Worm (Caenorhabditis elegans): ENCODE results near the gene D1086.21.

The D1086.21 gene

ce11 chrV:14027384-14027783 is 37.1 kb upstream of the D1086.21 start, which contains the start of gene T08G5.3:
TSS of gene T08G5.3 (minus strand) at chrV:14027484.
- TF ChIP-seq pqm-1 (tag; optimal IDR thresholded peaks at IDR 0.05) (no peak), jun-1 (tag; optimal IDR thresholded peaks at IDR 0.05) (no peak), ceh-9 (tag; optimal IDR thresholded peaks at IDR 0.05) (no peak), eor-1 (tag; optimal IDR thresholded peaks at IDR 0.05) (no peak), ama-1 (optimal IDR thresholded peaks at IDR 0.05) (no peak), R02D3.7 (tag; optimal IDR thresholded peaks at IDR 0.05) (no peak), nhr-23 (tag; optimal IDR thresholded peaks at IDR 0.05) (no peak), unc-62 (GFP tag; optimal IDR thresholded peaks at IDR 0.05) (no peak), lsy-12 (tag; optimal IDR thresholded peaks at IDR 0.05) (no peak), mml-1 (tag; optimal IDR thresholded peaks at IDR 0.05) (no peak), ztf-4 (tag; optimal IDR thresholded peaks at IDR 0.05) (no peak), nhr-77 (tag; optimal IDR thresholded peaks at IDR 0.05) (no peak), fos-1 (tag; optimal IDR thresholded peaks at IDR 0.05) (no peak), nhr-12 (tag; optimal IDR thresholded peaks at IDR 0.05) (no peak), nhr-76 (tag; optimal IDR thresholded peaks at IDR 0.05) (no peak)

DNA sequence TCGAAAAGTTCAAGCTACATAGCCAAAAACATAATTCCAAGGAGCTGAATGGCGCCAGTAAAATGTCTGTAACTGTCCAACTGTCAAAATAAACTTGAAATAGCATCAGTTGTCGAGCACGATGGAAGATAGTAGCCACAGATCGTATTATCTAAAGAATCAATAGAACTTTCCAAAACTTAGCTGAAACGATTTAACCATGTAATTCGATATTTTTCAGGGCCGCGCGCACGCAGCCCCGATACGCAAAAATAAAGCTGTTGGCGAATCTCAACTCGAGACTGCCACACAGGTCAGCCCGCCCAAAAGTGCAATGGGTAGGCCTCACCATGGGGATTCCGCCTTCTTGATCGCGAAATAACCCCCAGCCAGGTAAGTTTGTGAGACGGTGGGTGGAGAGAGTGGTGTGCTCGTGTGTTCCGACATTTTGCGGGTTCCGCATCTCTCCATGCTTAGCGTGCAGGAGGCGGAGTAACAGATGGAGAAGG is 36.2 kb upstream of the D1086.21 start:
- TF ChIP-seq ceh-28 (tag; optimal IDR thresholded peaks at IDR 0.05) (peak; percentile 37), nhr-77 (tag; optimal IDR thresholded peaks at IDR 0.05) (peak; percentile 23), lin-15B (tag; optimal IDR thresholded peaks at IDR 0.05) (peak; percentile 22), nhr-23 (tag; optimal IDR thresholded peaks at IDR 0.05) (peak; percentile 14), snpc-4 (tag; optimal IDR thresholded peaks at IDR 0.05) (peak; percentile 94), ama-1 (optimal IDR thresholded peaks at IDR 0.05) (peak; percentile 94), tbx-2 (tag; optimal IDR thresholded peaks at IDR 0.05) (peak; percentile 40), nfya-1 (tag; optimal IDR thresholded peaks at IDR 0.05; ENCODE audit: insufficient read depth) (peak; percentile 28), nhr-11 (tag; optimal IDR thresholded peaks at IDR 0.05) (no peak), R02D3.7 (tag; optimal IDR thresholded peaks at IDR 0.05) (peak; percentile 21), elt-2 (tag; optimal IDR thresholded peaks at IDR 0.05) (peak; percentile 61), nhr-43 (tag; optimal IDR thresholded peaks at IDR 0.05; ENCODE audit: poor library complexity, severe bottlenecking) (peak; percentile 78), elt-3 (tag; optimal IDR thresholded peaks at IDR 0.05) (no peak), pqm-1 (tag; optimal IDR thresholded peaks at IDR 0.05) (peak; percentile 24), skn-1 (tag; optimal IDR thresholded peaks at IDR 0.05) (no peak), lsy-12 (tag; optimal IDR thresholded peaks at IDR 0.05) (peak; percentile 71)

ce11 chrV:14033649-14034048 is 30.9 kb upstream of the D1086.21 start, which contains the start of gene ins-10:
TSS of gene ins-10 (plus strand) at chrV:14033949.
- no peak for TF ChIP-seq egl-5 (tag; optimal IDR thresholded peaks at IDR 0.05)
- no peak for TF ChIP-seq fkh-10 (GFP tag; optimal IDR thresholded peaks at IDR 0.05)
- TF ChIP-seq ceh-28 (tag; optimal IDR thresholded peaks at IDR 0.05) = no peak
- TF ChIP-seq nhr-23 (tag; optimal IDR thresholded peaks at IDR 0.05) = no peak
- no peak for TF ChIP-seq egl-27 (tag; optimal IDR thresholded peaks at IDR 0.05)
- TF ChIP-seq zag-1 (tag; optimal IDR thresholded peaks at IDR 0.05) = no peak
- TF ChIP-seq elt-1 (tag; optimal IDR thresholded peaks at IDR 0.05) = no peak
- TF ChIP-seq pha-4 (tag; optimal IDR thresholded peaks at IDR 0.05) = no peak
- TF ChIP-seq ceh-9 (tag; optimal IDR thresholded peaks at IDR 0.05) = no peak
- TF ChIP-seq R02D3.7 (tag; optimal IDR thresholded peaks at IDR 0.05) = no peak
- no peak for TF ChIP-seq eor-1 (tag; optimal IDR thresholded peaks at IDR 0.05)
- TF ChIP-seq ztf-4 (tag; optimal IDR thresholded peaks at IDR 0.05) = no peak
- TF ChIP-seq nhr-25 (tag; optimal IDR thresholded peaks at IDR 0.05) = no peak
- TF ChIP-seq skn-1 (tag; optimal IDR thresholded peaks at IDR 0.05) = no peak

DNA sequence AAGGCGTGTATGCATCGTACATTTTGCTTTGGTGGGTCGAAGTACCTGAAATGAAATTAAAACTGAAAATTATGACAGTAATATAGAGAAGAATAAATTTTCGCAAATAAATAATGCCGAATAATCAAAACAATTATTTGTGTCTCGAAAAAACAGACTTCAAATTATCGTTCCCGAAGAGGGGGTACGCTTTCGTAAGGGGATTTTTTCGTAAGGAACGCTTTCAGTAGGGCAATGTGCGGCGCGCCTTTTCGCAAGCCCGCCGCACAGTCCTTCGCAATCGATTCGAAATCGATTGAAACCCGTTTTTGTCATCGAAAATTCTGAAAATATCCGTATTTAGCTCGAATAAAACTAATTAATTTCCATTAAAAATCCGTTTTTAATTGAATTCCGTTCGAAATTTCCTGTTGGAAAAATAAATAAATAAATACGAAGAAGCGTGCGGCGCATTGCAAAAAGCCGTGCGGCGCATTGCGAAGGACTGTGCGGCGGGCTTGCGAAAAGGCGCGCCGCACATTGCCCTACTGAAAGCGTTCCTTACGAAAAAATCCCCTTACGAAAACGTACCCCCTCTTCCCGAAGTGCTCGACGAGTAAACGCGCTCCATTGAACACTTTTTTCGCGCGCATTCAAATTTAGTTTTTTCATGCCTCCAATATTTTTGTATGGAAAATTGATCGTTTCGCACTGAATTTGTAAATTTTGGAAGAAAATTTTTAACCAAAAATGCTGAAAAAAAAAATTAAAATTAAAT is 26.0 kb upstream of the D1086.21 start, which contains the start of gene vps-39:
Gene vps-39 (minus strand): TSS at position 51 of the 757 bp plus-strand sequence.
- TF ChIP-seq R02D3.7 (tag; optimal IDR thresholded peaks at IDR 0.05) (peak; percentile 50), hmg-11 (tag; optimal IDR thresholded peaks at IDR 0.05) (peak; percentile 49), nhr-43 (tag; optimal IDR thresholded peaks at IDR 0.05; ENCODE audit: poor library complexity, severe bottlenecking) (peak; percentile 20), lin-15B (tag; optimal IDR thresholded peaks at IDR 0.05) (peak; percentile 28), elt-2 (tag; optimal IDR thresholded peaks at IDR 0.05) (peak; percentile 24)
